Worm (Caenorhabditis elegans) whole organism, midembryonic: ENCODE data around the gene lig-4.

Source experiments
- T22C8.4 ChIP-seq: fragments of 200-800 bp; sonication (Bioruptor generic); IDR thresholded peaks from 2 replicates; pipeline ENCODE4 v1.3.6; 2022; ENCODE audit warnings: missing genetic modification characterization, missing compliant biosample characterization
- cog-1 ChIP-seq: sonication (generic microtip); optimal IDR thresholded peaks from 2 replicates; lab custom pipeline; 2016; ENCODE audit warnings: missing genetic modification characterization, missing compliant biosample characterization
- flt-1 ChIP-seq: fragments of 200-800 bp; sonication (Bioruptor generic); IDR thresholded peaks from 2 replicates; pipeline ENCODE4 v1.3.6; 2022; ENCODE audit warnings: missing genetic modification characterization, missing compliant biosample characterization
- klf-2 ChIP-seq: fragments of 200-800 bp; sonication (Bioruptor generic); conservative IDR thresholded peaks from 2 replicates; pipeline ENCODE4 v1.3.6; 2022; ENCODE audit warnings: missing genetic modification reagents, missing genetic modification characterization, missing compliant biosample characterization
- med-1 ChIP-seq: sonication (generic microtip); optimal IDR thresholded peaks from 2 replicates; lab custom pipeline; 2017; ENCODE audit warnings: missing genetic modification characterization, mild to moderate bottlenecking, missing compliant biosample characterization, antibody characterized with exemption, missing genetic modification reagents; ENCODE audit not compliant: insufficient read depth
- ref-1 ChIP-seq: fragments of 200-800 bp; sonication (Bioruptor generic); conservative IDR thresholded peaks from 2 replicates; pipeline ENCODE4 v1.3.6; 2022; ENCODE audit warnings: missing genetic modification reagents, missing genetic modification characterization, missing compliant biosample characterization
- tab-1 ChIP-seq: fragments of 200-800 bp; sonication (Bioruptor generic); IDR thresholded peaks from 2 replicates; pipeline ENCODE4 v1.3.6; 2022; ENCODE audit warnings: missing genetic modification characterization, missing compliant biosample characterization
- ztf-23 ChIP-seq: fragments of 200-800 bp; sonication (Bioruptor generic); IDR thresholded peaks from 2 replicates; pipeline ENCODE4 v1.3.6; 2022; ENCODE audit warnings: missing genetic modification reagents, missing genetic modification characterization, missing compliant biosample characterization
- ztf-29 ChIP-seq: fragments of 200-800 bp; sonication (Bioruptor generic); IDR thresholded peaks from 2 replicates; pipeline ENCODE4 v1.3.6; 2022; ENCODE audit warnings: missing genetic modification reagents, missing genetic modification characterization, missing compliant biosample characterization

lig-4 gene

ce11 chrIII:7521163-7521562 lies at the start of gene lig-4:
lig-4 (plus strand) TSS chrIII:7521463.
- TF ChIP-seq klf-2 (no peak), cog-1 (tag; lab: Kevin White, UChicago) (no peak), T22C8.4 (GFP tag; lab: Robert Waterston, UW) (no peak), flt-1 (GFP tag; lab: Robert Waterston, UW) (no peak), tab-1 (GFP tag; lab: Robert Waterston, UW) (no peak), ztf-29 (GFP tag; lab: Robert Waterston, UW) (no peak), med-1 (GFP tag; lab: Kevin White, UChicago) (no peak), ztf-23 (GFP tag; lab: Robert Waterston, UW) (no peak), ref-1 (GFP tag; lab: Robert Waterston, UW) (no peak)

- TF ChIP-seq ztf-29 (GFP tag; lab: Robert Waterston, UW) (no peak), T22C8.4 (GFP tag; lab: Robert Waterston, UW) (no peak), tab-1 (GFP tag; lab: Robert Waterston, UW) (no peak), med-1 (GFP tag; lab: Kevin White, UChicago) (no peak), ref-1 (GFP tag; lab: Robert Waterston, UW) (no peak), cog-1 (tag; lab: Kevin White, UChicago) (no peak)
Measured at ce11 chrIII:7478932-7479331, 42.3 kb upstream of the lig-4 start.

ce11 chrIII:7484765-7485164 lies 36.5 kb upstream of the lig-4 start:
- no peak for TF ChIP-seq ztf-23 (GFP tag; lab: Robert Waterston, UW)
- no peak for TF ChIP-seq T22C8.4 (GFP tag; lab: Robert Waterston, UW)
- no peak for TF ChIP-seq klf-2
- no peak for TF ChIP-seq cog-1 (tag; lab: Kevin White, UChicago)
- TF ChIP-seq med-1 (GFP tag; lab: Kevin White, UChicago), result no peak
- TF ChIP-seq flt-1 (GFP tag; lab: Robert Waterston, UW), result no peak
- no peak for TF ChIP-seq ref-1 (GFP tag; lab: Robert Waterston, UW)

- TF ChIP-seq ztf-23 (GFP tag; lab: Robert Waterston, UW) (no peak), cog-1 (tag; lab: Kevin White, UChicago) (no peak), T22C8.4 (GFP tag; lab: Robert Waterston, UW) (no peak), tab-1 (GFP tag; lab: Robert Waterston, UW) (no peak), ztf-29 (GFP tag; lab: Robert Waterston, UW) (no peak), klf-2 (no peak), flt-1 (GFP tag; lab: Robert Waterston, UW) (no peak), med-1 (GFP tag; lab: Kevin White, UChicago) (no peak), ref-1 (GFP tag; lab: Robert Waterston, UW) (no peak)
Measured at ce11 chrIII:7488303-7488702, 33.0 kb upstream of the lig-4 start.

- TF ChIP-seq T22C8.4 (GFP tag; lab: Robert Waterston, UW), result no peak
- TF ChIP-seq klf-2, result no peak
- no peak for TF ChIP-seq tab-1 (GFP tag; lab: Robert Waterston, UW)
- TF ChIP-seq med-1 (GFP tag; lab: Kevin White, UChicago), result no peak
- TF ChIP-seq flt-1 (GFP tag; lab: Robert Waterston, UW), result no peak
- TF ChIP-seq ztf-29 (GFP tag; lab: Robert Waterston, UW), result no peak
- TF ChIP-seq cog-1 (tag; lab: Kevin White, UChicago), result no peak
Measured at ce11 chrIII:7489055-7489534, 32.2 kb upstream of the lig-4 start, which contains the start of gene mup-4. mup-4 (minus strand) TSS chrIII:7489105.

ce11 chrIII:7490061-7490460 lies 31.2 kb upstream of the lig-4 start:
- TF ChIP-seq cog-1 (tag; lab: Kevin White, UChicago) (no peak), ztf-29 (GFP tag; lab: Robert Waterston, UW) (no peak), ztf-23 (GFP tag; lab: Robert Waterston, UW) (no peak), med-1 (GFP tag; lab: Kevin White, UChicago) (no peak), klf-2 (no peak), flt-1 (GFP tag; lab: Robert Waterston, UW) (no peak), T22C8.4 (GFP tag; lab: Robert Waterston, UW) (no peak), tab-1 (GFP tag; lab: Robert Waterston, UW) (no peak), ref-1 (GFP tag; lab: Robert Waterston, UW) (no peak)

ce11 chrIII:7491931-7492330 lies 29.3 kb upstream of the lig-4 start:
- no peak for TF ChIP-seq ztf-29 (GFP tag; lab: Robert Waterston, UW)

ce11 chrIII:7494850-7495314 lies 26.4 kb upstream of the lig-4 start:
- TF ChIP-seq flt-1 (GFP tag; lab: Robert Waterston, UW) (peak; percentile 78), med-1 (GFP tag; lab: Kevin White, UChicago) (no peak)

ce11 chrIII:7495616-7496146 lies 25.6 kb upstream of the lig-4 start:
- TF ChIP-seq klf-2 (no peak), cog-1 (tag; lab: Kevin White, UChicago) (no peak)

ce11 chrIII:7497782-7498266 lies 23.4 kb upstream of the lig-4 start, which contains the start of gene cgh-1:
cgh-1 (minus strand) TSS chrIII:7497832.
- TF ChIP-seq med-1 (GFP tag; lab: Kevin White, UChicago) (no peak), cog-1 (tag; lab: Kevin White, UChicago) (no peak), klf-2 (no peak), flt-1 (GFP tag; lab: Robert Waterston, UW) (no peak), tab-1 (GFP tag; lab: Robert Waterston, UW) (no peak), ref-1 (GFP tag; lab: Robert Waterston, UW) (no peak), ztf-29 (GFP tag; lab: Robert Waterston, UW) (no peak), ztf-23 (GFP tag; lab: Robert Waterston, UW) (no peak), T22C8.4 (GFP tag; lab: Robert Waterston, UW) (no peak)
